Fruit fly (Drosophila melanogaster) whole organism, embryonic: Measurements from ENCODE around the gene CG1824.
A peak's percentile ranks its signal among the peaks of the same experiment; 100 is the strongest.

Experiments used
- CG10565 ChIP-seq: fragments of 200-800 bp; sonication (Bioruptor generic); optimal IDR thresholded peaks from 3 replicates; lab custom pipeline; 2016; ENCODE audit warnings: missing biosample characterization, mild to moderate bottlenecking, missing genetic modification characterization
- CG12769 ChIP-seq: fragments of 200-800 bp; sonication (Bioruptor generic); optimal IDR thresholded peaks from 2 replicates; lab custom pipeline; 2019; ENCODE audit warnings: missing biosample characterization, mild to moderate bottlenecking, missing genetic modification characterization, moderate library complexity
- CG13296 ChIP-seq: fragments of 200-800 bp; sonication (Bioruptor generic); optimal IDR thresholded peaks from 3 replicates; lab custom pipeline; 2018; ENCODE audit warnings: missing biosample characterization, mild to moderate bottlenecking, missing genetic modification characterization
- CG1602 ChIP-seq: fragments of 200-800 bp; sonication (Bioruptor generic); optimal IDR thresholded peaks from 3 replicates; lab custom pipeline; 2016; ENCODE audit warnings: missing biosample characterization, missing genetic modification characterization
- CG1647 ChIP-seq: fragments of 200-800 bp; sonication (Bioruptor generic); optimal IDR thresholded peaks from 3 replicates; lab custom pipeline; 2016; ENCODE audit warnings: missing biosample characterization, missing genetic modification characterization
- CG17361 ChIP-seq: fragments of 200-800 bp; sonication (Bioruptor generic); IDR thresholded peaks from 3 replicates; pipeline ENCODE4 v1.3.6; 2022; ENCODE audit warnings: missing biosample characterization, missing genetic modification characterization
- CG17385 ChIP-seq: fragments of 200-800 bp; sonication (Bioruptor generic); optimal IDR thresholded peaks from 3 replicates; lab custom pipeline; 2018; ENCODE audit warnings: missing biosample characterization, mild to moderate bottlenecking, missing genetic modification characterization
- CG17612 ChIP-seq: fragments of 200-800 bp; sonication (Bioruptor generic); IDR thresholded peaks from 2 replicates; pipeline ENCODE4 v1.3.6; 2022; ENCODE audit warnings: missing biosample characterization, missing genetic modification characterization
- CG1792 ChIP-seq: fragments of 200-800 bp; sonication (Bioruptor generic); optimal IDR thresholded peaks from 2 replicates; lab custom pipeline; 2016; ENCODE audit warnings: missing biosample characterization, missing genetic modification characterization
- CG18599 ChIP-seq: fragments of 200-800 bp; sonication (Bioruptor generic); optimal IDR thresholded peaks from 3 replicates; lab custom pipeline; 2017; ENCODE audit warnings: missing biosample characterization, missing genetic modification characterization, mild to moderate bottlenecking, moderate library complexity, missing genetic modification reagents
- CG2199 ChIP-seq: fragments of 200-800 bp; sonication (Bioruptor generic); IDR thresholded peaks from 3 replicates; pipeline ENCODE4 v1.3.6; 2022; ENCODE audit warnings: missing biosample characterization, missing genetic modification characterization
- CG31441 ChIP-seq: fragments of 200-800 bp; sonication (Bioruptor generic); IDR thresholded peaks from 2 replicates; pipeline ENCODE4 v1.3.6; 2022; ENCODE audit warnings: missing biosample characterization, missing genetic modification characterization
- CG42726 ChIP-seq: fragments of 200-800 bp; sonication (Bioruptor generic); IDR thresholded peaks from 2 replicates; pipeline ENCODE4 v1.3.6; 2022; ENCODE audit warnings: missing biosample characterization, missing genetic modification characterization; ENCODE audit not compliant: partially characterized antibody
- CG4328 ChIP-seq: fragments of 200-800 bp; sonication (Bioruptor generic); optimal IDR thresholded peaks from 3 replicates; lab custom pipeline; 2017; ENCODE audit warnings: missing biosample characterization, missing genetic modification reagents, missing genetic modification characterization
- CG43689 ChIP-seq: fragments of 200-800 bp; sonication (Bioruptor generic); IDR thresholded peaks from 2 replicates; pipeline ENCODE4 v1.3.6; 2022; ENCODE audit warnings: missing biosample characterization, missing genetic modification characterization
- CG6813 ChIP-seq: fragments of 200-800 bp; sonication (Bioruptor generic); optimal IDR thresholded peaks from 2 replicates; lab custom pipeline; 2017; ENCODE audit warnings: missing biosample characterization, missing genetic modification characterization, mild to moderate bottlenecking, moderate library complexity, missing genetic modification reagents
- CG8089 ChIP-seq: fragments of 200-800 bp; sonication (Bioruptor generic); optimal IDR thresholded peaks from 3 replicates; lab custom pipeline; 2016; ENCODE audit warnings: missing biosample characterization, missing genetic modification characterization
- CG8290 ChIP-seq, 3 experiments: fragments of 200-800 bp; sonication (Bioruptor generic); optimal IDR thresholded peaks; 2 replicates each; lab custom pipeline; 2016 to 2019; ENCODE audit warnings: missing biosample characterization in 3 of 3, missing genetic modification characterization in 3 of 3, mild to moderate bottlenecking in 2 of 3, moderate library complexity in 1 of 3
- CG9817 ChIP-seq: fragments of 200-800 bp; sonication (Bioruptor generic); optimal IDR thresholded peaks from 2 replicates; lab custom pipeline; 2018; ENCODE audit warnings: missing biosample characterization, mild to moderate bottlenecking, missing genetic modification characterization, moderate library complexity
- Ets97D ChIP-seq: fragments of 200-800 bp; sonication (Bioruptor generic); optimal IDR thresholded peaks from 3 replicates; lab custom pipeline; 2016; ENCODE audit warnings: missing biosample characterization, missing genetic modification characterization
- Fer1 ChIP-seq: fragments of 200-800 bp; sonication (Bioruptor generic); optimal IDR thresholded peaks from 2 replicates; lab custom pipeline; 2017; ENCODE audit warnings: missing biosample characterization, mild to moderate bottlenecking, missing genetic modification characterization
- GATAe ChIP-seq: fragments of 200-800 bp; sonication (Bioruptor generic); conservative IDR thresholded peaks from 2 replicates; pipeline ENCODE4 v1.3.6; 2022; ENCODE audit warnings: missing biosample characterization, missing genetic modification characterization
- Lpt ChIP-seq: fragments of >200 bp; optimal IDR thresholded peaks from 2 replicates; lab custom pipeline; 2018; ENCODE audit warnings: missing biosample characterization, missing genetic modification characterization
- Max ChIP-seq: fragments of 200-800 bp; sonication (Bioruptor generic); optimal IDR thresholded peaks from 2 replicates; lab custom pipeline; 2016; ENCODE audit warnings: missing biosample characterization, mild to moderate bottlenecking, missing genetic modification characterization
- Poxn ChIP-seq: fragments of 200-800 bp; sonication (Bioruptor generic); IDR thresholded peaks from 2 replicates; pipeline ENCODE4 v1.3.6; 2022; ENCODE audit warnings: missing biosample characterization, missing genetic modification characterization
- Stat92E ChIP-seq, 3 experiments: fragments of >200 bp in 2 of 3; fragments of 200-800 bp in 1 of 3; sonication (Bioruptor generic) in 1 of 3; optimal IDR thresholded peaks; 2 replicates each; lab custom pipeline; 2017 to 2019; ENCODE audit warnings: missing biosample characterization in 3 of 3, missing genetic modification characterization in 3 of 3, mild to moderate bottlenecking in 1 of 3, moderate library complexity in 1 of 3
- ap ChIP-seq: fragments of 200-800 bp; sonication (Bioruptor generic); IDR thresholded peaks from 2 replicates; pipeline ENCODE4 v1.3.6; 2022; ENCODE audit warnings: missing biosample characterization, missing genetic modification characterization
- ato ChIP-seq: fragments of 200-800 bp; sonication (Bioruptor generic); IDR thresholded peaks from 2 replicates; pipeline ENCODE4 v1.3.6; 2022; ENCODE audit warnings: missing biosample characterization, missing genetic modification characterization; ENCODE audit not compliant: partially characterized antibody
- ci ChIP-seq: fragments of 200-800 bp; sonication (Bioruptor generic); IDR thresholded peaks from 3 replicates; pipeline ENCODE4 v1.3.6; 2022; ENCODE audit warnings: missing biosample characterization, missing genetic modification characterization
- corto ChIP-seq: fragments of 200-800 bp; sonication (Bioruptor generic); optimal IDR thresholded peaks from 2 replicates; lab custom pipeline; 2016; ENCODE audit warnings: missing biosample characterization, mild to moderate bottlenecking, missing genetic modification characterization, moderate library complexity
- disco-r ChIP-seq: fragments of 200-800 bp; sonication (Bioruptor generic); optimal IDR thresholded peaks from 2 replicates; lab custom pipeline; 2016; ENCODE audit warnings: missing biosample characterization, missing genetic modification characterization
- dmrt99B ChIP-seq: fragments of 200-800 bp; sonication (Bioruptor generic); optimal IDR thresholded peaks from 2 replicates; lab custom pipeline; 2018; ENCODE audit warnings: missing biosample characterization, mild to moderate bottlenecking, missing genetic modification characterization, moderate library complexity
- exex ChIP-seq: fragments of 200-800 bp; sonication (Bioruptor generic); optimal IDR thresholded peaks from 4 replicates; lab custom pipeline; 2018; ENCODE audit warnings: missing biosample characterization, mild to moderate bottlenecking, missing genetic modification characterization, moderate library complexity
- fd96Cb ChIP-seq: fragments of 200-800 bp; sonication (Bioruptor generic); optimal IDR thresholded peaks from 2 replicates; lab custom pipeline; 2018; ENCODE audit warnings: missing biosample characterization, mild to moderate bottlenecking, missing genetic modification characterization, moderate library complexity
- gsb-n ChIP-seq: fragments of 200-800 bp; sonication (Bioruptor generic); optimal IDR thresholded peaks from 3 replicates; lab custom pipeline; 2018; ENCODE audit warnings: missing biosample characterization, mild to moderate bottlenecking, missing genetic modification characterization
- h ChIP-seq: fragments of >200 bp; optimal IDR thresholded peaks from 2 replicates; lab custom pipeline; 2017
- mirr ChIP-seq: fragments of 200-800 bp; sonication (Bioruptor generic); optimal IDR thresholded peaks from 3 replicates; lab custom pipeline; 2018; ENCODE audit warnings: missing biosample characterization, mild to moderate bottlenecking, missing genetic modification characterization
- mld ChIP-seq: fragments of 200-800 bp; sonication (Bioruptor generic); IDR thresholded peaks from 3 replicates; pipeline ENCODE4 v1.3.6; 2022; ENCODE audit warnings: missing biosample characterization, missing genetic modification characterization; ENCODE audit not compliant: partially characterized antibody
- pb ChIP-seq: fragments of 200-800 bp; sonication (Bioruptor generic); optimal IDR thresholded peaks from 3 replicates; lab custom pipeline; 2016; ENCODE audit warnings: missing biosample characterization, missing genetic modification characterization
- pros ChIP-seq: fragments of 200-800 bp; sonication (Bioruptor generic); optimal IDR thresholded peaks from 3 replicates; lab custom pipeline; 2019; ENCODE audit warnings: missing biosample characterization, mild to moderate bottlenecking, missing genetic modification characterization, moderate library complexity
- pum ChIP-seq: fragments of 200-800 bp; sonication (Bioruptor generic); optimal IDR thresholded peaks from 2 replicates; lab custom pipeline; 2016; ENCODE audit warnings: missing biosample characterization, missing genetic modification characterization
- salm ChIP-seq: fragments of 200-800 bp; sonication (Bioruptor generic); optimal IDR thresholded peaks from 2 replicates; lab custom pipeline; 2018; ENCODE audit warnings: missing biosample characterization, mild to moderate bottlenecking, missing genetic modification characterization
- sd ChIP-seq: fragments of 200-800 bp; sonication (Bioruptor generic); optimal IDR thresholded peaks from 3 replicates; lab custom pipeline; 2018; ENCODE audit warnings: missing biosample characterization, mild to moderate bottlenecking, missing genetic modification characterization, moderate library complexity
- slp2 ChIP-seq: fragments of 200-800 bp; sonication (Bioruptor generic); optimal IDR thresholded peaks from 2 replicates; lab custom pipeline; 2016; ENCODE audit warnings: missing biosample characterization, missing genetic modification characterization
- tna ChIP-seq: fragments of 200-800 bp; sonication (Bioruptor generic); IDR thresholded peaks from 2 replicates; pipeline ENCODE4 v1.3.6; 2022; ENCODE audit warnings: missing biosample characterization, missing genetic modification characterization; ENCODE audit not compliant: partially characterized antibody
- unc-4 ChIP-seq: fragments of 200-800 bp; sonication (Bioruptor generic); IDR thresholded peaks from 2 replicates; pipeline ENCODE4 v1.3.6; 2022; ENCODE audit warnings: missing biosample characterization, missing genetic modification characterization; ENCODE audit not compliant: partially characterized antibody
- wor ChIP-seq: fragments of 200-800 bp; sonication (Bioruptor generic); IDR thresholded peaks from 2 replicates; pipeline ENCODE4 v1.3.6; 2022; ENCODE audit warnings: missing biosample characterization, missing genetic modification characterization
- yki ChIP-seq: fragments of >200 bp; optimal IDR thresholded peaks from 3 replicates; lab custom pipeline; 2018

The CG1824 gene

dm6 chrX:12611536-12612458 is 16.4 kb upstream of the CG1824 start, which contains the start of the genes CG1463 and Fpgs1 (continued):
- TF ChIP-seq wor (GFP tag; lab: Robert Waterston, UW): no peak
- peak; percentile 80 for TF ChIP-seq exex (tag; lab: Kevin White, UChicago)
- TF ChIP-seq corto: no peak
- peak; percentile 60 for TF ChIP-seq unc-4 (GFP tag; lab: Robert Waterston, UW)
- TF ChIP-seq CG17612 (GFP tag; lab: Robert Waterston, UW): no peak
- TF ChIP-seq CG1792: no peak
- no peak for TF ChIP-seq gsb-n (tag; lab: Kevin White, UChicago)
- no peak for TF ChIP-seq yki (lab: Kevin White, UChicago)
- peak; percentile 0 for TF ChIP-seq CG17385 (GFP tag; lab: Kevin White, UChicago)
- no peak for TF ChIP-seq fd96Cb (tag; lab: Kevin White, UChicago)
- TF ChIP-seq CG31441 (GFP tag; lab: Robert Waterston, UW): no peak
- TF ChIP-seq mirr (GFP tag; lab: Kevin White, UChicago): peak; percentile 41
- TF ChIP-seq CG8089: no peak
- TF ChIP-seq ap (GFP tag; lab: Robert Waterston, UW): no peak
- no peak for TF ChIP-seq ci
- 0 out of 3 replicates have a peak, but pooled peaks have one; percentile 32 for TF ChIP-seq CG2199 (GFP tag; lab: Robert Waterston, UW)
- TF ChIP-seq CG42726 (GFP tag; lab: Robert Waterston, UW): no peak
- TF ChIP-seq mld (GFP tag; lab: Robert Waterston, UW): 0 out of 3 replicates have a peak, but pooled peaks have one; percentile 44
- peak; percentile 70 for TF ChIP-seq Max (GFP tag; lab: Kevin White, UChicago)
- TF ChIP-seq CG12769 (tag; lab: Kevin White, UChicago): no peak
- no peak for TF ChIP-seq pros (GFP tag; lab: Kevin White, UChicago)
- no peak for TF ChIP-seq Stat92E (GFP tag; optimal IDR thresholded peaks at IDR 0.05; lab: Kevin White, UChicago)
- no peak for TF ChIP-seq CG43689 (GFP tag; lab: Robert Waterston, UW)
- TF ChIP-seq disco-r (GFP tag; lab: Kevin White, UChicago): no peak
- TF ChIP-seq Ets97D (GFP tag; lab: Kevin White, UChicago): peak; percentile 3
- TF ChIP-seq dmrt99B (tag; lab: Kevin White, UChicago): no peak
- TF ChIP-seq pb (GFP tag; lab: Kevin White, UChicago): no peak
- no peak for TF ChIP-seq CG6813 (GFP tag; lab: Kevin White, UChicago)
- no peak for TF ChIP-seq CG18599
- TF ChIP-seq Lpt: no peak
- no peak for TF ChIP-seq GATAe (GFP tag; lab: Robert Waterston, UW)
- TF ChIP-seq CG13296: no peak
- no peak for TF ChIP-seq slp2 (GFP tag; lab: Kevin White, UChicago)
- TF ChIP-seq CG9817 (tag; lab: Kevin White, UChicago): peak; percentile 29
- no peak for TF ChIP-seq ato (GFP tag; lab: Robert Waterston, UW)
- TF ChIP-seq salm (tag; lab: Kevin White, UChicago): no peak
- TF ChIP-seq tna (GFP tag; lab: Robert Waterston, UW): peak; percentile 40; the same call in 1 of the 2 replicates
- peak; percentile 59 for TF ChIP-seq sd (tag; lab: Kevin White, UChicago)
- no peak for TF ChIP-seq CG4328 (GFP tag; lab: Kevin White, UChicago)
- no peak for TF ChIP-seq CG1602
- no peak for TF ChIP-seq CG1647 (GFP tag; lab: Kevin White, UChicago)
- TF ChIP-seq Fer1 (GFP tag; lab: Kevin White, UChicago): peak; percentile 49
- TF ChIP-seq pum (GFP tag; lab: Kevin White, UChicago): no peak
- TF ChIP-seq CG10565 (GFP tag; lab: Kevin White, UChicago): no peak
- no peak for TF ChIP-seq CG17361
- no peak for TF ChIP-seq h (lab: Kevin White, UChicago)
- TF ChIP-seq CG8290 (GFP tag; optimal IDR thresholded peaks at IDR 0.05; lab: Kevin White, UChicago): no peak
- TF ChIP-seq CG8290 (tag; optimal IDR thresholded peaks at IDR 0.05; lab: Kevin White, UChicago): no peak
- no peak for TF ChIP-seq Poxn
